Fruit fly (Drosophila melanogaster): ENCODE measurements around the gene CG1578.

CG1578 gene

DNA sequence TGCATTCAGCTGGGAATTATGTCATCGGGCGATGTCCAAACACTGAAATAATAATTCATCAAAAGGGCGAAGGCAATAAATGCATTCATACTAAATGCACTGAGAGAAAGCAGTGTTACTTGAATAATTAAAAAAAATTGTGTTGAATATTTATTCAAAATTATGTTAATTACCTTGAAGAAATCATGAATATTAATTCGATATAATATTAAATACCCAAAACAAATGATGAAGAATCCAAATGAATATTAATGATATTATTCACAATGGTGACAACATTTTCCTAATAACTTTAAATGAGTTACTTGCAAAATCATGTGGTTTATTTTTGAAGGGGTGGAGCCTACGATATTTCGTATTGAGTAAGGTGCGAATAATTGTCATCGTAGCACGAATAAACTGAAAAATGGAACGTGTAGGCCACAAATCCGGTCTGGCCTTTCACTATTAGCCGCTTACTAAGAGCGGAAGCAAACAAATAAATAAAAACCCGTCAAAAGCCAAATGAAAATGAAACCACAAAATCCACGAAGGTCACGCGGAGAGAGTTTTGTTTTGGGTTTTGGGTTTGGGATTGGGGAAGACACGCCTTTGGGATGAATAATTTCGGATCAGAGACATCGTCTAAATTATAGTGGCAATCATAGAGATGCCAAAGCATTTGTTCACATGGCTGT is 25.5 kb upstream of the CG1578 start (continued):
- TF ChIP-seq hkb (optimal IDR thresholded peaks at IDR 0.05) (no peak), hkb (GFP tag; IDR thresholded peaks at IDR 0.05) (no peak), CG1792 (GFP tag; optimal IDR thresholded peaks at IDR 0.05) (no peak), pfk (GFP tag; optimal IDR thresholded peaks at IDR 0.05) (no peak), Doc3 (GFP tag; IDR thresholded peaks at IDR 0.05; ENCODE audit: partially characterized antibody) (no peak), shn (GFP tag; optimal IDR thresholded peaks at IDR 0.05) (no peak), Xrp1 (GFP tag; IDR thresholded peaks at IDR 0.05) (no peak), repo (GFP tag; optimal IDR thresholded peaks at IDR 0.05) (no peak), bbx (GFP tag; IDR thresholded peaks at IDR 0.05; ENCODE audit: partially characterized antibody) (no peak), stc (GFP tag; IDR thresholded peaks at IDR 0.05) (peak; percentile 51; the same call in 1 of the 2 replicates), CG31224 (GFP tag; IDR thresholded peaks at IDR 0.05) (no peak), tgo (GFP tag; IDR thresholded peaks at IDR 0.05) (no peak), NC2α (GFP tag; optimal IDR thresholded peaks at IDR 0.05) (no peak), esg (GFP tag; conservative IDR thresholded peaks at IDR 0.05) (no peak), CG12942 (GFP tag; optimal IDR thresholded peaks at IDR 0.05) (no peak), pita (GFP tag; optimal IDR thresholded peaks at IDR 0.05) (no peak), Side (GFP tag; optimal IDR thresholded peaks at IDR 0.05) (no peak), CG16815 (GFP tag; optimal IDR thresholded peaks at IDR 0.05) (no peak), CG17568 (GFP tag; optimal IDR thresholded peaks at IDR 0.05) (no peak), CG8924 (tag; optimal IDR thresholded peaks at IDR 0.05) (peak; percentile 33), gem (tag; optimal IDR thresholded peaks at IDR 0.05) (peak; percentile 66), CG17385 (GFP tag; optimal IDR thresholded peaks at IDR 0.05) (no peak), CG10462 (GFP tag; optimal IDR thresholded peaks at IDR 0.05) (no peak), ttk (GFP tag; IDR thresholded peaks at IDR 0.05) (no peak), CG11456 (GFP tag; IDR thresholded peaks at IDR 0.05) (no peak), Scr (GFP tag; IDR thresholded peaks at IDR 0.05; ENCODE audit: partially characterized antibody) (no peak), vfl (GFP tag; optimal IDR thresholded peaks at IDR 0.05) (no peak), eve (GFP tag; optimal IDR thresholded peaks at IDR 0.05) (no peak), CG2199 (GFP tag; IDR thresholded peaks at IDR 0.05) (no peak), sima (GFP tag; optimal IDR thresholded peaks at IDR 0.05) (no peak), CG3838 (GFP tag; optimal IDR thresholded peaks at IDR 0.05) (no peak), MESR4 (GFP tag; optimal IDR thresholded peaks at IDR 0.05) (no peak), CG7556 (GFP tag; optimal IDR thresholded peaks at IDR 0.05) (peak; percentile 15), CG18619 (GFP tag; optimal IDR thresholded peaks at IDR 0.05) (no peak), CTCF (GFP tag; optimal IDR thresholded peaks at IDR 0.05) (no peak), CG7987 (GFP tag; optimal IDR thresholded peaks at IDR 0.05) (no peak), CG6254 (GFP tag; optimal IDR thresholded peaks at IDR 0.05) (no peak), cato (GFP tag; optimal IDR thresholded peaks at IDR 0.05; ENCODE audit: borderline replicate concordance) (no peak), hbn (GFP tag; IDR thresholded peaks at IDR 0.05; ENCODE audit: partially characterized antibody) (no peak), HmgD (GFP tag; optimal IDR thresholded peaks at IDR 0.05) (no peak), sob (GFP tag; IDR thresholded peaks at IDR 0.05) (no peak), otp (GFP tag; IDR thresholded peaks at IDR 0.05) (no peak), CG12391 (tag; optimal IDR thresholded peaks at IDR 0.05) (peak; percentile 44), H2.0 (GFP tag; IDR thresholded peaks at IDR 0.05) (no peak), slou (GFP tag; optimal IDR thresholded peaks at IDR 0.05) (no peak), CG10565 (GFP tag; optimal IDR thresholded peaks at IDR 0.05) (no peak), CG15479 (GFP tag; optimal IDR thresholded peaks at IDR 0.05) (no peak), sd (tag; optimal IDR thresholded peaks at IDR 0.05) (no peak), CG9817 (tag; optimal IDR thresholded peaks at IDR 0.05) (no peak), CG1603 (tag; optimal IDR thresholded peaks at IDR 0.05) (no peak), CG12236 (GFP tag; optimal IDR thresholded peaks at IDR 0.05) (no peak), YL-1 (GFP tag; optimal IDR thresholded peaks at IDR 0.05) (no peak)

All from whole organism, embryonic.